Worm (Caenorhabditis elegans): Measurements from ENCODE around the gene srx-113.

The srx-113 gene

ce11 chrV:12632048-12632447 lies at the start of gene srx-113:
Gene srx-113 (minus strand): TSS chrV:12632148.
- TF ChIP-seq D1046.2 (GFP tag; IDR thresholded peaks at IDR 0.05) (no peak), mdl-1 (tag; optimal IDR thresholded peaks at IDR 0.05) (no peak), R02D3.7 (tag; optimal IDR thresholded peaks at IDR 0.05) (no peak), fkh-10 (GFP tag; optimal IDR thresholded peaks at IDR 0.05) (no peak), Y5F2A.4 (GFP tag; optimal IDR thresholded peaks at IDR 0.05) (no peak), sdz-12 (GFP tag; optimal IDR thresholded peaks at IDR 0.05) (no peak), zfp-3 (GFP tag; conservative IDR thresholded peaks at IDR 0.05) (no peak), nhr-77 (tag; optimal IDR thresholded peaks at IDR 0.05) (no peak), hlh-30 (tag; optimal IDR thresholded peaks at IDR 0.05; ENCODE audit: insufficient read depth) (no peak), skn-1 (tag; optimal IDR thresholded peaks at IDR 0.05) (no peak), ZK337.2 (GFP tag; IDR thresholded peaks at IDR 0.05) (no peak), unc-39 (tag; optimal IDR thresholded peaks at IDR 0.05) (no peak), T20F7.1 (GFP tag; optimal IDR thresholded peaks at IDR 0.05) (no peak), F10B5.3 (tag; optimal IDR thresholded peaks at IDR 0.05) (no peak), nhr-48 (tag; optimal IDR thresholded peaks at IDR 0.05) (no peak), snpc-1.2 (GFP tag; IDR thresholded peaks at IDR 0.05) (no peak), php-3 (GFP tag; IDR thresholded peaks at IDR 0.05) (no peak)

- TF ChIP-seq unc-62 (GFP tag; optimal IDR thresholded peaks at IDR 0.05 in 1 of 2) (peak in 1 of 2 experiments; percentile 33), unc-62 (tag; optimal IDR thresholded peaks at IDR 0.05) (no peak), ceh-28 (tag; optimal IDR thresholded peaks at IDR 0.05) (no peak), lir-3 (tag; optimal IDR thresholded peaks at IDR 0.05) (no peak), egl-27 (tag; optimal IDR thresholded peaks at IDR 0.05) (no peak)
Observed at ce11 chrV:12679807-12680206, 47.9 kb upstream of the srx-113 start, which contains the start of gene frpr-15. Gene frpr-15 (plus strand): TSS chrV:12680107.

- TF ChIP-seq arid-1 (GFP tag; conservative IDR thresholded peaks at IDR 0.05), result no peak
- TF ChIP-seq zfp-2 (tag; optimal IDR thresholded peaks at IDR 0.05), result no peak
- no peak for TF ChIP-seq F37D6.2 (tag; optimal IDR thresholded peaks at IDR 0.05)
- TF ChIP-seq F10B5.3 (tag; optimal IDR thresholded peaks at IDR 0.05), result no peak
- no peak for TF ChIP-seq madf-9 (GFP tag; conservative IDR thresholded peaks at IDR 0.05)
- TF ChIP-seq zip-11 (GFP tag; IDR thresholded peaks at IDR 0.05), result no peak
- TF ChIP-seq lin-29 (GFP tag; IDR thresholded peaks at IDR 0.05), result no peak
- no peak for TF ChIP-seq lim-7 (GFP tag; IDR thresholded peaks at IDR 0.05)
- TF ChIP-seq rbr-2 (tag; optimal IDR thresholded peaks at IDR 0.05), result no peak
Observed at ce11 chrV:12679292-12679691, 47.3 kb upstream of the srx-113 start.

ce11 chrV:12676299-12676698 lies 44.4 kb upstream of the srx-113 start:
- no peak for TF ChIP-seq Y5F2A.4 (GFP tag; optimal IDR thresholded peaks at IDR 0.05)
- peak; percentile 88 for TF ChIP-seq fkh-10 (GFP tag; optimal IDR thresholded peaks at IDR 0.05)
- TF ChIP-seq snpc-4 (tag; optimal IDR thresholded peaks at IDR 0.05), result no peak
- TF ChIP-seq spr-3 (GFP tag; optimal IDR thresholded peaks at IDR 0.05), result no peak
- TF ChIP-seq spr-1 (tag; optimal IDR thresholded peaks at IDR 0.05), result no peak
- no peak for TF ChIP-seq lim-7 (GFP tag; IDR thresholded peaks at IDR 0.05)

- TF ChIP-seq nhr-76 (tag; optimal IDR thresholded peaks at IDR 0.05), result no peak
- TF ChIP-seq ZK337.2 (GFP tag; IDR thresholded peaks at IDR 0.05), result no peak
- no peak for TF ChIP-seq aly-2 (tag; optimal IDR thresholded peaks at IDR 0.05)
- TF ChIP-seq fkh-10 (GFP tag; optimal IDR thresholded peaks at IDR 0.05), result peak; percentile 48
Observed at ce11 chrV:12673745-12674144, 41.8 kb upstream of the srx-113 start.

Data from whole organism, L4 larva.